Fruit fly (Drosophila melanogaster) whole organism, adult: ENCODE results near the gene CG9288.

Source experiments
- CG12768 ChIP-seq: fragments of 200-800 bp; sonication (Bioruptor generic); optimal IDR thresholded peaks from 2 replicates; lab custom pipeline; 2017; ENCODE audit warnings: missing biosample characterization, missing genetic modification characterization, mild to moderate bottlenecking, moderate library complexity, missing genetic modification reagents
- CG14711 ChIP-seq: fragments of 200-800 bp; sonication (Bioruptor generic); optimal IDR thresholded peaks from 2 replicates; lab custom pipeline; 2018; ENCODE audit warnings: missing biosample characterization, mild to moderate bottlenecking, missing genetic modification characterization, moderate library complexity
- CG1620 ChIP-seq: fragments of 200-800 bp; sonication (Bioruptor generic); optimal IDR thresholded peaks from 2 replicates; lab custom pipeline; 2016; ENCODE audit warnings: missing biosample characterization, missing genetic modification characterization
- Clk ChIP-seq: fragments of 200-800 bp; sonication (Bioruptor generic); optimal IDR thresholded peaks from 2 replicates; lab custom pipeline; 2017; ENCODE audit warnings: missing biosample characterization, missing genetic modification characterization
- Crg-1 ChIP-seq: fragments of 200-800 bp; sonication (Bioruptor generic); optimal IDR thresholded peaks from 2 replicates; lab custom pipeline; 2016; ENCODE audit warnings: missing biosample characterization, missing genetic modification characterization
- Hr96 ChIP-seq: fragments of 200-800 bp; sonication (Bioruptor generic); optimal IDR thresholded peaks from 2 replicates; lab custom pipeline; 2016; ENCODE audit warnings: missing biosample characterization, missing genetic modification characterization
- bab1 ChIP-seq: fragments of 200-800 bp; sonication (Bioruptor generic); optimal IDR thresholded peaks from 3 replicates; lab custom pipeline; 2019; ENCODE audit warnings: missing biosample characterization, mild to moderate bottlenecking, missing genetic modification characterization, moderate library complexity
- cic ChIP-seq: fragments of 200-800 bp; sonication (Bioruptor generic); optimal IDR thresholded peaks from 2 replicates; lab custom pipeline; 2017; ENCODE audit warnings: missing biosample characterization, mild to moderate bottlenecking, missing genetic modification characterization, moderate library complexity
- pad ChIP-seq: fragments of 200-800 bp; sonication (Bioruptor generic); optimal IDR thresholded peaks from 3 replicates; lab custom pipeline; 2017; ENCODE audit warnings: missing biosample characterization, missing genetic modification characterization, mild to moderate bottlenecking, moderate library complexity, missing genetic modification reagents
- tj ChIP-seq: fragments of 200-800 bp; sonication (Bioruptor generic); optimal IDR thresholded peaks from 3 replicates; lab custom pipeline; 2017; ENCODE audit warnings: missing biosample characterization, mild to moderate bottlenecking, missing genetic modification characterization, moderate library complexity

DNA sequence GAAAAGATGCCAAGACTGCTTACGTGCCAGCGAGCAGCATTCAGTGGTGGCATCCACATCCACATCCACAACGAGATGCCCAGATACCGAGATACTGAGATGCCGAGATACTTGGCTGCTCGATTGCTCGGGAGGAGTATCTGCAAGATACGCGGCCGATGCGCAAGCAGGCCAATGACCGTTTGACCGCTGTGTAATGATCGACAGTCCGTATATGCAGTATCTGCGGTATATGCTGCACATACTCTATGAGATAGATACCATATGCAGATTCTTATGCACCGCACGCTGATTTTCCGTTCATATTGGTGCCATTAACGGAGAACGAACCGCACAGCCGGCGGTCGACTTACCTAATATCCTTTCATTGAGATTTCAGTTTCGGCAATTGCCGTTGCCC, 29.8 kb downstream of the CG9288 start:
- TF ChIP-seq tj (GFP tag; lab: Kevin White, UChicago) (no peak), CG14711 (tag; lab: Kevin White, UChicago) (no peak), CG1620 (GFP tag; lab: Kevin White, UChicago) (no peak), Hr96 (GFP tag; lab: Kevin White, UChicago) (no peak), CG12768 (GFP tag; lab: Kevin White, UChicago) (no peak), cic (no peak), Clk (GFP tag; lab: Kevin White, UChicago) (no peak), bab1 (GFP tag; lab: Kevin White, UChicago) (no peak), Crg-1 (GFP tag; lab: Kevin White, UChicago) (no peak), pad (GFP tag; lab: Kevin White, UChicago) (no peak)
